Worm (Caenorhabditis elegans) whole organism, early embryonic: ENCODE measurements around the gene scl-25.

Source experiments
- F13C5.2 ChIP-seq: sonication (generic microtip); optimal IDR thresholded peaks from 2 replicates; lab custom pipeline; 2017; ENCODE audit warnings: mild to moderate bottlenecking, missing genetic modification characterization, inconsistent platforms, missing compliant biosample characterization
- ceh-36 ChIP-seq: sonication (generic microtip); optimal IDR thresholded peaks from 2 replicates; lab custom pipeline; 2016; ENCODE audit warnings: missing genetic modification characterization, inconsistent platforms, missing compliant biosample characterization
- hnd-1 ChIP-seq: sonication (generic microtip); optimal IDR thresholded peaks from 2 replicates; lab custom pipeline; 2016; ENCODE audit warnings: missing genetic modification characterization, missing compliant biosample characterization
- pes-1 ChIP-seq: fragments of 200-800 bp; sonication (Bioruptor generic); IDR thresholded peaks from 2 replicates; pipeline ENCODE4 v1.3.6; 2022; ENCODE audit warnings: missing genetic modification reagents, missing genetic modification characterization, missing compliant biosample characterization

DNA sequence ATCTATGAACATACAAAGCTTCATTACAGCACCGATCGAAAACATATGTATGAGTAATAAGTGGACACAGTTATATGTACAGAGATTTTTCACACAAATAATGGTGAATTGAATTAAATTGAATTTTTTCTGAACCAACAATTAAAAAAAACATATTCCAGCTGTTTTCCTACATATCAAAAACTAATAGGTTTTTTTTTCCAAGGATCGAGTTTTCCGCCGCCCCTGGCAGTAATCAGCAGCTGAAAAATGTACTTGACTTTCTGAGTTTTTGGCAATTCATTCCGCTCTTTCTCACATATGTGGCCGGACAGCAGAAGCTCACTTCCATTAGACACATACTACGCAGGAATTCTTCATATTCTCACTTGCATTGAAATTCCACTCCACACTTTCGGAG, 47.0 kb upstream of the scl-25 start, which contains the start of gene srh-174:
- TF ChIP-seq hnd-1 (tag; lab: Kevin White, UChicago) (no peak), pes-1 (GFP tag; lab: Robert Waterston, UW) (no peak), ceh-36 (tag; lab: Kevin White, UChicago) (no peak), F13C5.2 (tag; lab: Kevin White, UChicago) (no peak)
